Fruit fly (Drosophila melanogaster): ENCODE results near the gene Taf10b.

Gene Taf10b

dm6 chr2L:2739820-2740230 lies 27.8 kb downstream of the Taf10b start, which contains the start of gene Hrs (continued):
- TF ChIP-seq prd (optimal IDR thresholded peaks at IDR 0.05) (no peak), prd (GFP tag; IDR thresholded peaks at IDR 0.05) (no peak), ham (GFP tag; IDR thresholded peaks at IDR 0.05) (no peak), ase (GFP tag; IDR thresholded peaks at IDR 0.05) (no peak), cato (GFP tag; optimal IDR thresholded peaks at IDR 0.05; ENCODE audit: borderline replicate concordance) (no peak), CG9817 (tag; optimal IDR thresholded peaks at IDR 0.05) (no peak), Deaf1 (tag; optimal IDR thresholded peaks at IDR 0.05) (no peak), vnd (GFP tag; IDR thresholded peaks at IDR 0.05; ENCODE audit: partially characterized antibody) (no peak), pum (GFP tag; optimal IDR thresholded peaks at IDR 0.05) (no peak), CG15514 (GFP tag; optimal IDR thresholded peaks at IDR 0.05) (peak; percentile 77), CG11456 (GFP tag; IDR thresholded peaks at IDR 0.05) (no peak), Lpt (GFP tag; optimal IDR thresholded peaks at IDR 0.05) (no peak), NfI (GFP tag; optimal IDR thresholded peaks at IDR 0.05) (no peak), CG2889 (GFP tag; IDR thresholded peaks at IDR 0.05) (no peak), CG14014 (GFP tag; IDR thresholded peaks at IDR 0.05) (no peak), Sin3A (optimal IDR thresholded peaks at IDR 0.05) (peak; percentile 41), sna (GFP tag; IDR thresholded peaks at IDR 0.05; ENCODE audit: partially characterized antibody) (no peak), CG16863 (GFP tag; optimal IDR thresholded peaks at IDR 0.05) (no peak), scrt (GFP tag; optimal IDR thresholded peaks at IDR 0.05) (no peak), CG30431 (GFP tag; optimal IDR thresholded peaks at IDR 0.05) (no peak), Elba2 (GFP tag; optimal IDR thresholded peaks at IDR 0.05) (peak; percentile 64), CG17829 (tag; optimal IDR thresholded peaks at IDR 0.05) (peak; percentile 41), Mrtf (GFP tag; IDR thresholded peaks at IDR 0.05) (no peak), sima (GFP tag; optimal IDR thresholded peaks at IDR 0.05) (no peak), nerfin-1 (tag; optimal IDR thresholded peaks at IDR 0.05) (peak; percentile 99), CG8359 (GFP tag; optimal IDR thresholded peaks at IDR 0.05; ENCODE audit: borderline replicate concordance) (no peak), CG12769 (tag; optimal IDR thresholded peaks at IDR 0.05) (no peak), Abd-B (GFP tag; optimal IDR thresholded peaks at IDR 0.05) (no peak), CG13894 (tag; optimal IDR thresholded peaks at IDR 0.05) (no peak), CG32772 (GFP tag; IDR thresholded peaks at IDR 0.05) (no peak), vvl (GFP tag; IDR thresholded peaks at IDR 0.05) (peak; percentile 83), ranshi (GFP tag; IDR thresholded peaks at IDR 0.05) (no peak), CG1233 (GFP tag; optimal IDR thresholded peaks at IDR 0.05) (no peak), CG4360 (GFP tag; IDR thresholded peaks at IDR 0.05) (no peak), Sox102F (GFP tag; optimal IDR thresholded peaks at IDR 0.05) (no peak), CG4328 (GFP tag; optimal IDR thresholded peaks at IDR 0.05) (no peak), HLH4C (GFP tag; IDR thresholded peaks at IDR 0.05; ENCODE audit: partially characterized antibody) (no peak), pzg (GFP tag; optimal IDR thresholded peaks at IDR 0.05) (peak; percentile 97), CG4404 (GFP tag; IDR thresholded peaks at IDR 0.05) (no peak), inv (GFP tag; IDR thresholded peaks at IDR 0.05; ENCODE audit: partially characterized antibody) (no peak), knrl (GFP tag; IDR thresholded peaks at IDR 0.05; ENCODE audit: partially characterized antibody) (no peak; the same call in 2 of the 3 replicates), CG7357 (GFP tag; IDR thresholded peaks at IDR 0.05) (no peak), Atf6 (GFP tag; IDR thresholded peaks at IDR 0.05) (no peak), CG15269 (tag; optimal IDR thresholded peaks at IDR 0.05) (no peak), ATbp (GFP tag; optimal IDR thresholded peaks at IDR 0.05) (no peak), Usf (GFP tag; optimal IDR thresholded peaks at IDR 0.05) (no peak), CG12236 (GFP tag; optimal IDR thresholded peaks at IDR 0.05) (no peak), kay (GFP tag; optimal IDR thresholded peaks at IDR 0.05) (peak; percentile 95), gem (tag; optimal IDR thresholded peaks at IDR 0.05) (no peak), CG18764 (GFP tag; optimal IDR thresholded peaks at IDR 0.05) (no peak), HLH3B (GFP tag; IDR thresholded peaks at IDR 0.05) (no peak), CG7963 (GFP tag; IDR thresholded peaks at IDR 0.05; ENCODE audit: partially characterized antibody) (no peak)

Data from whole organism, embryonic.